Worm (Caenorhabditis elegans) whole organism, early embryonic: Measurements from ENCODE around the gene ZK546.2.

Source experiments
- F13C5.2 ChIP-seq: sonication (generic microtip); optimal IDR thresholded peaks from 2 replicates; lab custom pipeline; 2017; ENCODE audit warnings: mild to moderate bottlenecking, missing genetic modification characterization, inconsistent platforms, missing compliant biosample characterization
- ama-1 ChIP-seq: fragments of 150-350 bp; optimal IDR thresholded peaks from 2 replicates; lab custom pipeline; 2014
- hnd-1 ChIP-seq: sonication (generic microtip); optimal IDR thresholded peaks from 2 replicates; lab custom pipeline; 2016; ENCODE audit warnings: missing genetic modification characterization, missing compliant biosample characterization
- scrt-1 ChIP-seq: fragments of 200-800 bp; sonication (Bioruptor generic); IDR thresholded peaks from 2 replicates; pipeline ENCODE4 v1.3.6; 2022; ENCODE audit warnings: missing genetic modification characterization, missing compliant biosample characterization
- tbx-11 ChIP-seq: fragments of 200-800 bp; sonication (Bioruptor generic); IDR thresholded peaks from 2 replicates; pipeline ENCODE4 v1.3.6; 2022; ENCODE audit warnings: missing genetic modification characterization, missing compliant biosample characterization
- tbx-37 ChIP-seq: fragments of 200-800 bp; sonication (Bioruptor generic); conservative IDR thresholded peaks from 2 replicates; pipeline ENCODE4 v1.3.6; 2022; ENCODE audit warnings: missing genetic modification reagents, missing genetic modification characterization, missing compliant biosample characterization

ce11 chrII:4949380-4949950 lies 3.6 kb downstream of the ZK546.2 start, which contains the start of the genes try-1 and zyg-12:
- no peak for TF ChIP-seq ama-1 (lab: Kevin White, UChicago)
- no peak for TF ChIP-seq hnd-1
- no peak for TF ChIP-seq tbx-11 (GFP tag; lab: Robert Waterston, UW)
- no peak for TF ChIP-seq tbx-37 (GFP tag; lab: Robert Waterston, UW)
- TF ChIP-seq F13C5.2 (tag; lab: Kevin White, UChicago), result no peak
- no peak for TF ChIP-seq scrt-1 (GFP tag; lab: Robert Waterston, UW)
